Fruit fly (Drosophila melanogaster): Measurements from ENCODE around the gene CG9853.

The CG9853 gene

dm6 chr3R:4433441-4434077 is 31.7 kb upstream of the CG9853 start, which contains the start of the genes eIF3a and CG1074 (continued):
- TF ChIP-seq CG12236 (GFP tag; optimal IDR thresholded peaks at IDR 0.05) (peak; percentile 5), dpn (GFP tag; optimal IDR thresholded peaks at IDR 0.05) (peak; percentile 40 to 73), CG6813 (GFP tag; optimal IDR thresholded peaks at IDR 0.05) (no peak), esg (GFP tag; conservative IDR thresholded peaks at IDR 0.05) (no peak), bowl (GFP tag; IDR thresholded peaks at IDR 0.05) (no peak), HmgD (GFP tag; optimal IDR thresholded peaks at IDR 0.05) (peak; percentile 80), Doc2 (GFP tag; IDR thresholded peaks at IDR 0.05) (no peak), CG8359 (GFP tag; optimal IDR thresholded peaks at IDR 0.05; ENCODE audit: borderline replicate concordance) (no peak), zen2 (GFP tag; IDR thresholded peaks at IDR 0.05; ENCODE audit: partially characterized antibody) (peak; percentile 87), H15 (GFP tag; IDR thresholded peaks at IDR 0.05) (peak; percentile 50; the same call in 2 of the 3 replicates), Kr (GFP tag; optimal IDR thresholded peaks at IDR 0.05) (no peak), CG12744 (GFP tag; optimal IDR thresholded peaks at IDR 0.05) (peak; percentile 54), CkIIα-i1 (GFP tag; IDR thresholded peaks at IDR 0.05) (no peak), CG16779 (GFP tag; IDR thresholded peaks at IDR 0.05) (0 out of 2 replicates have a peak, but pooled peaks have one; percentile 65), Six4 (GFP tag; optimal IDR thresholded peaks at IDR 0.05) (no peak), CG2889 (GFP tag; IDR thresholded peaks at IDR 0.05) (no peak), CG10979 (tag; optimal IDR thresholded peaks at IDR 0.05) (peak; percentile 56), tio (GFP tag; optimal IDR thresholded peaks at IDR 0.05) (no peak), CG5953 (GFP tag; IDR thresholded peaks at IDR 0.05) (no peak), CoRest (tag; optimal IDR thresholded peaks at IDR 0.05) (peak; percentile 51), Atf-2 (GFP tag; optimal IDR thresholded peaks at IDR 0.05) (peak; percentile 49), stc (GFP tag; IDR thresholded peaks at IDR 0.05) (peak; percentile 55; the same call in 1 of the 2 replicates), Rx (GFP tag; IDR thresholded peaks at IDR 0.05) (no peak), Drgx (GFP tag; IDR thresholded peaks at IDR 0.05) (peak; percentile 22; the same call in 1 of the 2 replicates), CG17612 (GFP tag; IDR thresholded peaks at IDR 0.05) (no peak), chif (GFP tag; optimal IDR thresholded peaks at IDR 0.05) (peak in 1 of 2 experiments; percentile 46), nmo (GFP tag; optimal IDR thresholded peaks at IDR 0.05) (peak; percentile 77), luna (GFP tag; optimal IDR thresholded peaks at IDR 0.05) (peak; percentile 51), Hr51 (GFP tag; optimal IDR thresholded peaks at IDR 0.05) (peak in 1 of 2 experiments; percentile 72), Hr39 (optimal IDR thresholded peaks at IDR 0.05) (no peak), CG10209 (GFP tag; optimal IDR thresholded peaks at IDR 0.05) (peak; percentile 29), Jarid2 (GFP tag; optimal IDR thresholded peaks at IDR 0.05) (no peak), crc (GFP tag; optimal IDR thresholded peaks at IDR 0.05) (no peak), Mes4 (GFP tag; optimal IDR thresholded peaks at IDR 0.05) (peak; percentile 60), CG31441 (GFP tag; IDR thresholded peaks at IDR 0.05) (no peak; the same call in 1 of the 2 replicates), ftz-f1 (GFP tag; optimal IDR thresholded peaks at IDR 0.05) (peak; percentile 65), Hsf (GFP tag; optimal IDR thresholded peaks at IDR 0.05) (peak; percentile 65), CG2116 (GFP tag; optimal IDR thresholded peaks at IDR 0.05) (peak; percentile 100), stwl (tag; optimal IDR thresholded peaks at IDR 0.05) (peak; percentile 87), D (optimal IDR thresholded peaks at IDR 0.05) (no peak), D (GFP tag; optimal IDR thresholded peaks at IDR 0.05) (no peak), her (GFP tag; optimal IDR thresholded peaks at IDR 0.05) (peak; percentile 66), CG17186 (GFP tag; optimal IDR thresholded peaks at IDR 0.05) (peak; percentile 90), CG3995 (GFP tag; optimal IDR thresholded peaks at IDR 0.05) (peak; percentile 76), ato (GFP tag; IDR thresholded peaks at IDR 0.05; ENCODE audit: partially characterized antibody) (peak; percentile 98), CG12769 (tag; optimal IDR thresholded peaks at IDR 0.05) (no peak), cato (GFP tag; optimal IDR thresholded peaks at IDR 0.05; ENCODE audit: borderline replicate concordance) (no peak), bcd (GFP tag; optimal IDR thresholded peaks at IDR 0.05) (peak; percentile 73), Lpt (GFP tag; optimal IDR thresholded peaks at IDR 0.05) (no peak), az2 (GFP tag; optimal IDR thresholded peaks at IDR 0.05) (peak; percentile 30)

Data from whole organism, embryonic.